Worm (Caenorhabditis elegans) whole organism, mixed stage, embryonic: Measurements from ENCODE around the gene str-37.
A peak's percentile ranks its signal among the peaks of the same experiment; 100 is the strongest.

ENCODE experiments used
- M03D4.4 ChIP-seq: sonication (generic microtip); optimal IDR thresholded peaks from 2 replicates; lab custom pipeline; 2017; ENCODE audit warnings: mild to moderate bottlenecking, missing genetic modification characterization, missing compliant biosample characterization
- blmp-1 ChIP-seq: fragments of 150-350 bp; optimal IDR thresholded peaks from 2 replicates; lab custom pipeline; 2014; ENCODE audit warnings: missing biosample characterization, missing genetic modification characterization
- ceh-39 ChIP-seq: fragments of 150-350 bp; optimal IDR thresholded peaks from 2 replicates; lab custom pipeline; 2014; ENCODE audit warnings: missing biosample characterization, missing genetic modification characterization
- ceh-43 ChIP-seq: fragments of 200-800 bp; sonication (Bioruptor generic); optimal IDR thresholded peaks from 2 replicates; lab custom pipeline; 2018; ENCODE audit warnings: mild to moderate bottlenecking, missing genetic modification characterization, moderate library complexity, missing compliant biosample characterization
- ceh-83 ChIP-seq: fragments of 200-800 bp; sonication (Bioruptor generic); optimal IDR thresholded peaks from 2 replicates; lab custom pipeline; 2018; ENCODE audit warnings: mild to moderate bottlenecking, missing genetic modification characterization, missing compliant biosample characterization
- ces-1 ChIP-seq: fragments of 150-350 bp; optimal IDR thresholded peaks from 2 replicates; lab custom pipeline; 2014; ENCODE audit warnings: missing biosample characterization, missing genetic modification reagents, missing genetic modification characterization
- cnd-1 ChIP-seq: fragments of 200-800 bp; sonication (Bioruptor generic); optimal IDR thresholded peaks from 2 replicates; lab custom pipeline; 2018; ENCODE audit warnings: mild to moderate bottlenecking, missing genetic modification characterization, missing compliant biosample characterization
- drap-1 ChIP-seq: fragments of 200-800 bp; sonication (Bioruptor generic); optimal IDR thresholded peaks from 3 replicates; lab custom pipeline; 2018; ENCODE audit warnings: mild to moderate bottlenecking, missing genetic modification characterization, missing compliant biosample characterization
- elt-1 ChIP-seq: sonication (generic microtip); optimal IDR thresholded peaks from 2 replicates; lab custom pipeline; 2017; ENCODE audit warnings: missing genetic modification characterization, mild to moderate bottlenecking, missing compliant biosample characterization, antibody characterized with exemption, moderate library complexity, borderline replicate concordance; ENCODE audit not compliant: insufficient read depth
- elt-3 ChIP-seq: fragments of 150-350 bp; optimal IDR thresholded peaks from 2 replicates; lab custom pipeline; 2014; ENCODE audit warnings: missing biosample characterization, missing genetic modification characterization
- flh-1 ChIP-seq: fragments of 200-800 bp; sonication (Bioruptor generic); optimal IDR thresholded peaks from 2 replicates; lab custom pipeline; 2018; ENCODE audit warnings: mild to moderate bottlenecking, missing genetic modification characterization, moderate library complexity, missing compliant biosample characterization
- hlh-1 ChIP-seq: fragments of 150-350 bp; optimal IDR thresholded peaks from 2 replicates; lab custom pipeline; 2014; ENCODE audit warnings: missing biosample characterization, missing genetic modification reagents, missing genetic modification characterization
- lin-13 ChIP-seq: fragments of 150-350 bp; optimal IDR thresholded peaks from 2 replicates; lab custom pipeline; 2014; ENCODE audit warnings: missing biosample characterization, missing genetic modification characterization
- lin-32 ChIP-seq: fragments of 200-800 bp; sonication (Bioruptor generic); optimal IDR thresholded peaks from 2 replicates; lab custom pipeline; 2018; ENCODE audit warnings: mild to moderate bottlenecking, missing genetic modification characterization, missing compliant biosample characterization
- mab-5 ChIP-seq: fragments of 150-350 bp; optimal IDR thresholded peaks from 2 replicates; lab custom pipeline; 2014; ENCODE audit warnings: missing biosample characterization, missing genetic modification characterization
- mep-1 ChIP-seq: fragments of 150-350 bp; optimal IDR thresholded peaks from 2 replicates; lab custom pipeline; 2017; ENCODE audit warnings: missing biosample characterization, missing genetic modification reagents, missing genetic modification characterization, inconsistent platforms
- mls-2 ChIP-seq: sonication (generic microtip); optimal IDR thresholded peaks from 2 replicates; lab custom pipeline; 2016; ENCODE audit warnings: mild to moderate bottlenecking, missing genetic modification characterization, moderate library complexity, missing compliant biosample characterization
- nhr-12 ChIP-seq: fragments of 150-350 bp; optimal IDR thresholded peaks from 2 replicates; lab custom pipeline; 2014; ENCODE audit warnings: missing biosample characterization, missing genetic modification characterization
- nhr-2 ChIP-seq: fragments of 150-350 bp; optimal IDR thresholded peaks from 2 replicates; lab custom pipeline; 2014; ENCODE audit warnings: missing biosample characterization, missing genetic modification characterization
- nhr-237 ChIP-seq: fragments of 150-350 bp; optimal IDR thresholded peaks from 2 replicates; lab custom pipeline; 2014; ENCODE audit warnings: missing biosample characterization, missing genetic modification characterization
- nhr-28 ChIP-seq: fragments of 150-350 bp; optimal IDR thresholded peaks from 2 replicates; lab custom pipeline; 2014; ENCODE audit warnings: missing biosample characterization, missing genetic modification characterization
- nhr-76 ChIP-seq: sonication (generic microtip); optimal IDR thresholded peaks from 2 replicates; lab custom pipeline; 2017; ENCODE audit warnings: missing biosample characterization, missing genetic modification characterization
- pha-4 ChIP-seq: fragments of 150-350 bp; optimal IDR thresholded peaks from 2 replicates; lab custom pipeline; 2018; ENCODE audit warnings: missing biosample characterization, missing genetic modification reagents, missing genetic modification characterization
- snpc-4 ChIP-seq: fragments of 150-350 bp; optimal IDR thresholded peaks from 2 replicates; lab custom pipeline; 2014; ENCODE audit warnings: missing biosample characterization, missing genetic modification characterization
- sptf-1 ChIP-seq: sonication (generic microtip); optimal IDR thresholded peaks from 2 replicates; lab custom pipeline; 2017; ENCODE audit warnings: mild to moderate bottlenecking, missing genetic modification characterization, moderate library complexity, missing compliant biosample characterization
- unc-120 ChIP-seq: sonication (generic microtip); optimal IDR thresholded peaks from 2 replicates; lab custom pipeline; 2017; ENCODE audit warnings: missing genetic modification characterization, missing compliant biosample characterization; ENCODE audit not compliant: poor library complexity, severe bottlenecking
- unc-39 ChIP-seq: fragments of 150-350 bp; optimal IDR thresholded peaks from 2 replicates; lab custom pipeline; 2014; ENCODE audit warnings: missing biosample characterization, missing genetic modification characterization
- unc-62 ChIP-seq: fragments of 150-350 bp; optimal IDR thresholded peaks from 2 replicates; lab custom pipeline; 2014; ENCODE audit warnings: missing biosample characterization, missing genetic modification reagents, missing genetic modification characterization
- zip-8 ChIP-seq: fragments of 150-350 bp; optimal IDR thresholded peaks from 2 replicates; lab custom pipeline; 2014; ENCODE audit warnings: missing biosample characterization, missing genetic modification characterization

Gene str-37

DNA sequence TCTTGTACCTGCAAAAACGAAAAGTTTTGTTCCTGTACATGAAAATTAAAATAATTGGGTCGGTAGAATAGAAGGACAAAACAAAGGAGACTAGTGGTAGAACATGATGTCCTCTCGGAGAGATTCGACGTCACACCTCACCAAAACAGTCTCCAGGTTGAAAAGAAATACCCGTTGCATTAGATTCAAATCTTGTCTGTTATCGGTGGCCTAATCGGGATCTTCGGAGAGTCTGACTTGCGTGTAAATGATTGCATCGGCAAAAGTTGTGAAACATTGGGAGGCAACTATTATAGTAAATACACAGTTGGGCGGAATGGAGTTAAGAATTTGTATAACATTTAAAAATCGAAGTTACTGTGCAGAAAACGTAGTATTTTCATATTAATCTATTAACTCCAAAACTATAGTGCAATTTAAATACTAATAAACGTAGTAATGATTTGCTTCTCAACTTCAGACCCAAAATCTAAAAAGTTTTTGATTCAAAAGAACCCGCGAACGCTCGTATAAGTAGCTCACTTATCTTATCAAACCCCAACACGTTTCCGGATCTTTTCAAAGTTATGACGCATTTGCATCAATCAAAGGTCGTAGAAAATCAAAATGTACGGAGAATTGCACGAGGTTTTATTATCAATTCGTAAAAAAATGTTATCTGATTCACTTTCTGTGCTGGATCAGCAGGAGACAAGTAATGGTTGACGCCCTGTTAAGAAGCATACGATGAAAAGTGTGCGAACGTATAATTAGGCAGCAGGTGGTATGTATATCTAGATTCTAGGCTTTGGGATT, 6.0 kb downstream of the str-37 start, which contains the start of gene nhr-168:
Gene nhr-168 (minus strand): TSS at position 486 of the 795 bp plus-strand sequence.
- peak; percentile 94 for TF ChIP-seq elt-1 (tag; lab: Kevin White, UChicago)
- TF ChIP-seq M03D4.4, result no peak

DNA sequence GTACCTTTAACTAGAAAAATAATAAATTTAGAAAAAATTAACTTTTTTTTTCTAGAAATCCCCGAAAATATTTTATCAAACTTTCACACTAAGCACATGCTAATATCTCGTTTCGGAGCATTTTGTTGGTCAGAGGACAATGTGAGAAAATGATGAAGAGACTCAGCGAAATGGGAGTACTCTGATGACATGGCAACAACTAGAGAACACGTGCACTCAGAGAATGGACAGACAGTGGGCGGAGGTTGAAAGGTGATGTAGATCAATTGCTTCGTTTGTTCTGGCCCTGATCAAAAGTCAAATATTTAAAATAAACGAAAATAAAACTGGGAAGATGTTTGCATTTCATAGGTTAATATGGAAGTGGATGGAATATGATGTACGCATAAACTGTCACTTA, 6.9 kb downstream of the str-37 start:
- no peak for TF ChIP-seq nhr-12 (tag; lab: Kevin White, UChicago)

- TF ChIP-seq mls-2 (tag; lab: Kevin White, UChicago) (no peak), elt-1 (tag; lab: Kevin White, UChicago) (peak; percentile 9)
- TF ChIP-seq, all 35 proteins: peak for 1
Measured at ce11 chrV:13335883-13336419, 8.4 kb downstream of the str-37 start, which contains the start of gene C50B6.9. Gene C50B6.9 (plus strand): TSS chrV:13336369.

ce11 chrV:13338037-13338436, 10.5 kb downstream of the str-37 start:
- TF ChIP-seq ceh-83, result no peak
- no peak for TF ChIP-seq drap-1 (GFP tag; lab: Kevin White, UChicago)
- TF ChIP-seq nhr-76 (tag; lab: Kevin White, UChicago), result no peak
- no peak for TF ChIP-seq snpc-4 (tag; lab: Kevin White, UChicago)
- no peak for TF ChIP-seq nhr-237
- no peak for TF ChIP-seq ceh-43 (GFP tag; lab: Kevin White, UChicago)
- no peak for TF ChIP-seq hlh-1
- no peak for TF ChIP-seq blmp-1 (tag; lab: Kevin White, UChicago)
- TF ChIP-seq, all 35 proteins: peak for 0

DNA sequence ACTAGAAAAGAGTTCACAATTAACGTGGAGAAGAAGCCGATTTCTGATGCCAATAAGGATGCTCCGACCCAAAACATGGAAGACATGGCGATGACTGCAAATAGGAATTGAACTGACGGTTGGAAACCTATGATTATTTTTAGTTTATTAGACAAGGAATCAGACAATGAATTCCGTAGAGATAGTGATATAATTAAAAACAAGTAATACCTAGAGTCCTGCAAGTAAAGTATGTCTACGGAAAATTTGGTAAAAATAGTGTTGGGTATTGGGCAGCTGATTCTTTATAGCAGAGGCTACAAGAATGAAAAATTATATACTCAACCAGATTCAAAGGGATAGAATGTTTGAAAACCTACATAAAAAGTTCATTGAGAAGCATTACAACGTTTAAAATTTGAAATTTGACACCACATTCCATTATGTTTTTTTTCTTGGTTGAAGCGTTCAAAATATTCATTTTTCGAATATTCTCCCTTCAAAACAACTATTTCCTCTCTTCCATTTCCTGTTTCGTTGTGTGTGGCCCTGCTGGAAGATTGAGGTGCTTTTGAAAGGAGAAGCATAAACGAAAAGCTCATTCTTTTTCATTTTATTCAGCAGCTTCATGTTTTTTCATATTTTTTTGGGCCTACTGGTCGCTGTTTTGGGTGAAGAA, 12.2 kb downstream of the str-37 start, which contains the start of the genes str-4 and lgc-48:
Gene str-4 (minus strand): TSS at position 101 of the 658 bp plus-strand sequence.
Gene lgc-48 (plus strand): TSS at position 608 of the 658 bp plus-strand sequence.
- TF ChIP-seq lin-32 (GFP tag; lab: Kevin White, UChicago), result no peak
- no peak for TF ChIP-seq unc-39 (tag; lab: Kevin White, UChicago)
- no peak for TF ChIP-seq snpc-4 (tag; lab: Kevin White, UChicago)
- TF ChIP-seq nhr-237, result no peak
- no peak for TF ChIP-seq ceh-39 (tag; lab: Kevin White, UChicago)
- TF ChIP-seq elt-1 (tag; lab: Kevin White, UChicago), result no peak
- no peak for TF ChIP-seq blmp-1 (tag; lab: Kevin White, UChicago)
- TF ChIP-seq unc-62 (GFP tag; lab: Kevin White, UChicago), result no peak
- TF ChIP-seq mep-1 (tag; lab: Kevin White, UChicago), result no peak
- TF ChIP-seq mab-5 (tag; lab: Kevin White, UChicago), result no peak
- TF ChIP-seq flh-1 (GFP tag; lab: Kevin White, UChicago), result no peak
- TF ChIP-seq mls-2 (tag; lab: Kevin White, UChicago), result no peak
- no peak for TF ChIP-seq ces-1 (GFP tag; lab: Kevin White, UChicago)
- TF ChIP-seq nhr-2 (tag; lab: Kevin White, UChicago), result no peak

- TF ChIP-seq nhr-2 (tag; lab: Kevin White, UChicago) (no peak), mab-5 (tag; lab: Kevin White, UChicago) (no peak), nhr-12 (tag; lab: Kevin White, UChicago) (no peak), lin-13 (tag; lab: Kevin White, UChicago) (no peak), snpc-4 (tag; lab: Kevin White, UChicago) (no peak), unc-62 (GFP tag; lab: Kevin White, UChicago) (no peak), nhr-28 (tag; lab: Kevin White, UChicago) (no peak), nhr-76 (tag; lab: Kevin White, UChicago) (no peak), flh-1 (GFP tag; lab: Kevin White, UChicago) (no peak), pha-4 (no peak), cnd-1 (no peak), elt-3 (tag; lab: Kevin White, UChicago) (no peak), unc-120 (tag; lab: Kevin White, UChicago) (no peak), zip-8 (tag; lab: Kevin White, UChicago) (no peak), sptf-1 (tag; lab: Kevin White, UChicago) (no peak), ceh-43 (GFP tag; lab: Kevin White, UChicago) (no peak)
Measured at ce11 chrV:13342235-13342634, 14.7 kb downstream of the str-37 start.
